ENCODE assay signal across 7 worm cellular contexts in the genomic region with DNA sequence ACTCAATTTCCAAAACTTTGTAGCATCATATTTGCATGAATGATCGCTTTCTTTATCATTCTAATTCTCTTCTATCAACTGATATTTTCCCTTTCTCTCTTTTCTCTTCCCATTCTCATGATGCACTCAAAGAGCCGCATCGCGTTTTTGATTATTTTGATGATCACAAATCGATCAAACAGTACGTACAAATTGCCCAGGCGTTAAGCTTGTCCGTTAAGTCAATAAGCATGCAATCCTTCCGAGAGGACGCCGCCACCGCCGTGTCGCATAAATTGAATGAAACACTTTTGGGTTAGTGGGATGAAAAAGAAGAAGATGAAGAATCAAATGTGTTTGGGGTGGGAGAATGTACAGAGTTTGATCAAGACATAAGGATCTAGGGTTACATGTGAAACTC.
A peak's percentile ranks its signal among the peaks of the same experiment; 100 is the strongest.
TF ChIP-seq lines count a peak whose summit lies in the region.

No protein-coding gene starts in this region.

TF ChIP-seq in whole organism, L1 larva, 84 proteins besides CTCF, POLR2A, EP300 and RAD21:
- TF ChIP-seq lin-14 (GFP tag; optimal IDR thresholded peaks at IDR 0.05; lab: Kevin White, UChicago) (peak; percentile 16), dsc-1 (tag; optimal IDR thresholded peaks at IDR 0.05; lab: Kevin White, UChicago) (peak; percentile 63), irx-1 (tag; optimal IDR thresholded peaks at IDR 0.05; lab: Kevin White, UChicago) (no peak), zag-1 (tag; optimal IDR thresholded peaks at IDR 0.05; lab: Kevin White, UChicago) (no peak), efl-1 (optimal IDR thresholded peaks at IDR 0.05; lab: Kevin White, UChicago) (no peak), efl-1 (GFP tag; optimal IDR thresholded peaks at IDR 0.05 in 1 of 2; lab: Kevin White, UChicago) (no peak), skn-1 (tag; optimal IDR thresholded peaks at IDR 0.05; lab: Kevin White, UChicago) (no peak), elt-2 (tag; optimal IDR thresholded peaks at IDR 0.05; lab: Kevin White, UChicago) (no peak), blmp-1 (tag; optimal IDR thresholded peaks at IDR 0.05; lab: Kevin White, UChicago) (peak; percentile 24), C34B4.2 (tag; optimal IDR thresholded peaks at IDR 0.05; lab: Kevin White, UChicago) (no peak), C16A3.4 (tag; optimal IDR thresholded peaks at IDR 0.05; lab: Kevin White, UChicago) (no peak)

TF ChIP-seq in whole organism, L2 larva, 48 proteins besides CTCF, POLR2A, EP300 and RAD21:
- TF ChIP-seq snpc-4 (tag; optimal IDR thresholded peaks at IDR 0.05; lab: Kevin White, UChicago) (no peak), sma-9 (GFP tag; optimal IDR thresholded peaks at IDR 0.05; lab: Kevin White, UChicago) (peak; percentile 10), sma-9 (tag; optimal IDR thresholded peaks at IDR 0.05; lab: Kevin White, UChicago) (no peak)

TF ChIP-seq in whole organism, L3 larva, 47 proteins besides CTCF, POLR2A, EP300 and RAD21:
- peak; percentile 30 for TF ChIP-seq elt-2 (tag; optimal IDR thresholded peaks at IDR 0.05; lab: Kevin White, UChicago)
- no peak for TF ChIP-seq nhr-12 (tag; optimal IDR thresholded peaks at IDR 0.05; lab: Kevin White, UChicago)
- peak; percentile 39 for TF ChIP-seq pha-4 (tag; optimal IDR thresholded peaks at IDR 0.05; lab: Kevin White, UChicago)
- TF ChIP-seq pqm-1 (tag; optimal IDR thresholded peaks at IDR 0.05; lab: Kevin White, UChicago) = peak; percentile 28

TF ChIP-seq in whole organism, L4 larva, 104 proteins besides CTCF, POLR2A, EP300 and RAD21 (continues in another document):
- TF ChIP-seq T20F7.1 (GFP tag; optimal IDR thresholded peaks at IDR 0.05; lab: Kevin White, UChicago) (no peak), R02D3.7 (tag; optimal IDR thresholded peaks at IDR 0.05; lab: Kevin White, UChicago) (no peak), mdl-1 (tag; optimal IDR thresholded peaks at IDR 0.05; lab: Kevin White, UChicago) (no peak), mxl-2 (GFP tag; conservative IDR thresholded peaks at IDR 0.05; lab: Robert Waterston, UW) (no peak), egl-27 (tag; optimal IDR thresholded peaks at IDR 0.05; lab: Kevin White, UChicago) (no peak), gei-8 (GFP tag; optimal IDR thresholded peaks at IDR 0.05; lab: Kevin White, UChicago) (no peak), nhr-77 (tag; optimal IDR thresholded peaks at IDR 0.05; lab: Kevin White, UChicago) (no peak), Y5F2A.4 (GFP tag; optimal IDR thresholded peaks at IDR 0.05; lab: Kevin White, UChicago) (no peak), spr-3 (GFP tag; optimal IDR thresholded peaks at IDR 0.05; lab: Kevin White, UChicago) (no peak), F10B5.3 (tag; optimal IDR thresholded peaks at IDR 0.05; lab: Kevin White, UChicago) (no peak), unc-39 (tag; optimal IDR thresholded peaks at IDR 0.05; lab: Kevin White, UChicago) (no peak), nhr-25 (tag; optimal IDR thresholded peaks at IDR 0.05; lab: Kevin White, UChicago; ENCODE audit: borderline replicate concordance, insufficient read depth) (peak; percentile 12), vab-7 (GFP tag; IDR thresholded peaks at IDR 0.05; lab: Robert Waterston, UW) (no peak), ZK337.2 (GFP tag; IDR thresholded peaks at IDR 0.05; lab: Robert Waterston, UW) (no peak), hlh-11 (tag; optimal IDR thresholded peaks at IDR 0.05; lab: Kevin White, UChicago) (peak; percentile 41), nhr-28 (tag; optimal IDR thresholded peaks at IDR 0.05; lab: Kevin White, UChicago) (peak; percentile 11), hlh-30 (tag; optimal IDR thresholded peaks at IDR 0.05; lab: Kevin White, UChicago; ENCODE audit: insufficient read depth) (peak; percentile 25)

TF ChIP-seq in whole organism, late embryonic, 69 proteins besides CTCF, POLR2A, EP300 and RAD21:
- TF ChIP-seq unc-42 (tag; optimal IDR thresholded peaks at IDR 0.05; lab: Kevin White, UChicago) (peak; percentile 26), pha-2 (tag; optimal IDR thresholded peaks at IDR 0.05; lab: Kevin White, UChicago) (peak; percentile 26), eyg-1 (tag; optimal IDR thresholded peaks at IDR 0.05; lab: Kevin White, UChicago) (no peak), fkh-6 (tag; optimal IDR thresholded peaks at IDR 0.05; lab: Kevin White, UChicago) (no peak), nhr-11 (tag; optimal IDR thresholded peaks at IDR 0.05; lab: Kevin White, UChicago) (no peak), ceh-45 (GFP tag; IDR thresholded peaks at IDR 0.05; lab: Robert Waterston, UW) (no peak)
TF ChIP-seq in whole organism, late embryonic: peak in this region for 2.

TF ChIP-seq in whole organism, mixed stage, embryonic, 35 proteins besides CTCF, POLR2A, EP300 and RAD21:
- peak; percentile 70 for TF ChIP-seq ces-1 (GFP tag; optimal IDR thresholded peaks at IDR 0.05; lab: Kevin White, UChicago)
- peak; percentile 75 for TF ChIP-seq pha-4 (tag; optimal IDR thresholded peaks at IDR 0.05; lab: Kevin White, UChicago)
- TF ChIP-seq ceh-39 (tag; optimal IDR thresholded peaks at IDR 0.05; lab: Kevin White, UChicago) = no peak

TF ChIP-seq in whole organism, young adult, 124 proteins besides CTCF, POLR2A, EP300 and RAD21:
- TF ChIP-seq nhr-80 (tag; optimal IDR thresholded peaks at IDR 0.05; lab: Kevin White, UChicago) = peak; percentile 49
- TF ChIP-seq zfh-2 (GFP tag; conservative IDR thresholded peaks at IDR 0.05; lab: Robert Waterston, UW) = no peak
